In genomic region chrV:8606099-8606696, ce11 we compare ENCODE assay signal across 5 worm cellular contexts.
TF ChIP-seq lines count a peak whose summit lies in the region.

TSS of gene vps-60 (minus strand) at chrV:8606128.

TF ChIP-seq in whole organism, L1 larva, 84 proteins besides CTCF, POLR2A, EP300 and RAD21 (continues in another document):
- no peak for TF ChIP-seq vab-15 (tag; optimal IDR thresholded peaks at IDR 0.05; lab: Kevin White, UChicago)
- no peak for TF ChIP-seq unc-30 (tag; optimal IDR thresholded peaks at IDR 0.05; lab: Kevin White, UChicago)
- TF ChIP-seq fkh-8 (tag; optimal IDR thresholded peaks at IDR 0.05; lab: Kevin White, UChicago): peak; percentile 98
- peak; percentile 97 for TF ChIP-seq blmp-1 (tag; optimal IDR thresholded peaks at IDR 0.05; lab: Kevin White, UChicago)
- TF ChIP-seq efl-3 (GFP tag; optimal IDR thresholded peaks at IDR 0.05; lab: Kevin White, UChicago): no peak
- no peak for TF ChIP-seq unc-98 (GFP tag; IDR thresholded peaks at IDR 0.05; lab: Robert Waterston, UW)
- TF ChIP-seq egl-13 (tag; optimal IDR thresholded peaks at IDR 0.05; lab: Kevin White, UChicago): peak; percentile 88
- TF ChIP-seq Y116A8C.19 (tag; optimal IDR thresholded peaks at IDR 0.05; lab: Kevin White, UChicago; ENCODE audit: borderline replicate concordance): no peak
- TF ChIP-seq ceh-82 (tag; optimal IDR thresholded peaks at IDR 0.05; lab: Kevin White, UChicago): peak; percentile 75 to 95 (median 82)
- TF ChIP-seq zag-1 (tag; optimal IDR thresholded peaks at IDR 0.05; lab: Kevin White, UChicago): peak; percentile 83
- TF ChIP-seq nhr-76 (tag; optimal IDR thresholded peaks at IDR 0.05; lab: Kevin White, UChicago): peak; percentile 2
- TF ChIP-seq F16B12.6 (tag; optimal IDR thresholded peaks at IDR 0.05; lab: Kevin White, UChicago): peak; percentile 10
- peak; percentile 98 for TF ChIP-seq lin-14 (GFP tag; optimal IDR thresholded peaks at IDR 0.05; lab: Kevin White, UChicago)
- peak; percentile 67 for TF ChIP-seq aly-2 (tag; optimal IDR thresholded peaks at IDR 0.05; lab: Kevin White, UChicago)
- peak; percentile 52 to 57 for TF ChIP-seq egl-27 (tag; optimal IDR thresholded peaks at IDR 0.05; lab: Kevin White, UChicago)
- peak; percentile 47 for TF ChIP-seq ceh-90 (tag; optimal IDR thresholded peaks at IDR 0.05; lab: Kevin White, UChicago)
- peak; percentile 80 for TF ChIP-seq mep-1 (tag; optimal IDR thresholded peaks at IDR 0.05; lab: Kevin White, UChicago)
- peak; percentile 95 for TF ChIP-seq tbx-2 (tag; optimal IDR thresholded peaks at IDR 0.05; lab: Kevin White, UChicago)

TF ChIP-seq in whole organism, L3 larva, 47 proteins besides CTCF, POLR2A, EP300 and RAD21 (continues in another document):
- TF ChIP-seq lin-39 (tag; optimal IDR thresholded peaks at IDR 0.05; lab: Kevin White, UChicago) (peak; percentile 93), R02D3.7 (tag; optimal IDR thresholded peaks at IDR 0.05; lab: Kevin White, UChicago) (peak; percentile 59), fos-1 (tag; optimal IDR thresholded peaks at IDR 0.05; lab: Kevin White, UChicago) (peak; percentile 94), unc-39 (tag; optimal IDR thresholded peaks at IDR 0.05; lab: Kevin White, UChicago) (no peak), aly-2 (tag; optimal IDR thresholded peaks at IDR 0.05; lab: Kevin White, UChicago) (no peak), fkh-2 (tag; optimal IDR thresholded peaks at IDR 0.05; lab: Kevin White, UChicago) (no peak), zag-1 (tag; optimal IDR thresholded peaks at IDR 0.05; lab: Kevin White, UChicago) (no peak), egl-27 (tag; optimal IDR thresholded peaks at IDR 0.05; lab: Kevin White, UChicago) (peak; percentile 89), ama-1 (optimal IDR thresholded peaks at IDR 0.05; lab: Kevin White, UChicago) (peak; percentile 86), fkh-10 (GFP tag; optimal IDR thresholded peaks at IDR 0.05; lab: Kevin White, UChicago) (peak; percentile 84), nhr-28 (tag; optimal IDR thresholded peaks at IDR 0.05; lab: Kevin White, UChicago) (no peak), mml-1 (tag; optimal IDR thresholded peaks at IDR 0.05; lab: Kevin White, UChicago) (no peak), nhr-25 (tag; optimal IDR thresholded peaks at IDR 0.05; lab: Kevin White, UChicago) (peak; percentile 93), egl-5 (tag; optimal IDR thresholded peaks at IDR 0.05; lab: Kevin White, UChicago) (peak; percentile 89), ceh-16 (tag; optimal IDR thresholded peaks at IDR 0.05; lab: Kevin White, UChicago) (no peak), eor-1 (tag; optimal IDR thresholded peaks at IDR 0.05; lab: Kevin White, UChicago) (no peak), ZK546.5 (tag; optimal IDR thresholded peaks at IDR 0.05; lab: Kevin White, UChicago) (no peak), lsy-12 (tag; optimal IDR thresholded peaks at IDR 0.05; lab: Kevin White, UChicago) (peak; percentile 59), ceh-82 (tag; optimal IDR thresholded peaks at IDR 0.05; lab: Kevin White, UChicago) (no peak), unc-62 (GFP tag; optimal IDR thresholded peaks at IDR 0.05; lab: Kevin White, UChicago) (peak; percentile 11)

TF ChIP-seq in whole organism, early embryonic, 17 proteins besides CTCF, POLR2A, EP300 and RAD21:
- TF ChIP-seq ets-7 (tag; optimal IDR thresholded peaks at IDR 0.05; lab: Kevin White, UChicago): peak; percentile 11
- TF ChIP-seq sea-1 (GFP tag; conservative IDR thresholded peaks at IDR 0.05; lab: Robert Waterston, UW): peak; percentile 28; the same call in 1 of the 2 replicates
- TF ChIP-seq flt-1 (GFP tag; IDR thresholded peaks at IDR 0.05; lab: Robert Waterston, UW): peak; percentile 44; the same call in 1 of the 2 replicates
- no peak for TF ChIP-seq B0310.2 (tag; optimal IDR thresholded peaks at IDR 0.05; lab: Kevin White, UChicago)
- no peak for TF ChIP-seq tra-4 (tag; optimal IDR thresholded peaks at IDR 0.05; lab: Kevin White, UChicago)
- TF ChIP-seq hmg-4 (GFP tag; optimal IDR thresholded peaks at IDR 0.05; lab: Kevin White, UChicago): peak; percentile 61
- TF ChIP-seq tbx-11 (GFP tag; IDR thresholded peaks at IDR 0.05; lab: Robert Waterston, UW): no peak
- TF ChIP-seq F13C5.2 (tag; optimal IDR thresholded peaks at IDR 0.05; lab: Kevin White, UChicago): peak; percentile 57

TF ChIP-seq in whole organism, midembryonic, 9 proteins besides CTCF, POLR2A, EP300 and RAD21:
- 0 out of 2 replicates have a peak, but pooled peaks have one; percentile 26 for TF ChIP-seq flt-1 (GFP tag; IDR thresholded peaks at IDR 0.05; lab: Robert Waterston, UW)
- TF ChIP-seq ztf-29 (GFP tag; IDR thresholded peaks at IDR 0.05; lab: Robert Waterston, UW): no peak
- TF ChIP-seq cog-1 (tag; optimal IDR thresholded peaks at IDR 0.05; lab: Kevin White, UChicago): peak; percentile 71
- no peak for TF ChIP-seq ref-1 (GFP tag; conservative IDR thresholded peaks at IDR 0.05; lab: Robert Waterston, UW)
- 0 out of 2 replicates have a peak, but pooled peaks have one; percentile 31 for TF ChIP-seq ztf-23 (GFP tag; IDR thresholded peaks at IDR 0.05; lab: Robert Waterston, UW)
- TF ChIP-seq T22C8.4 (GFP tag; IDR thresholded peaks at IDR 0.05; lab: Robert Waterston, UW): no peak
- TF ChIP-seq med-1 (GFP tag; optimal IDR thresholded peaks at IDR 0.05; lab: Kevin White, UChicago; ENCODE audit: insufficient read depth): no peak
- TF ChIP-seq tab-1 (GFP tag; IDR thresholded peaks at IDR 0.05; lab: Robert Waterston, UW): no peak
- no peak for TF ChIP-seq klf-2 (GFP tag; conservative IDR thresholded peaks at IDR 0.05; lab: Robert Waterston, UW)

TF ChIP-seq in whole organism, young adult, 124 proteins besides CTCF, POLR2A, EP300 and RAD21 (continues in another document):
- TF ChIP-seq unc-62 (GFP tag; optimal IDR thresholded peaks at IDR 0.05; lab: Kevin White, UChicago): peak; percentile 64
- TF ChIP-seq aptf-3 (GFP tag; IDR thresholded peaks at IDR 0.05; lab: Robert Waterston, UW): no peak
- TF ChIP-seq sea-2 (GFP tag; IDR thresholded peaks at IDR 0.05; lab: Robert Waterston, UW): no peak
- TF ChIP-seq Y56A3A.18 (GFP tag; IDR thresholded peaks at IDR 0.05; lab: Robert Waterston, UW): peak; percentile 70; the same call in 1 of the 2 replicates
- TF ChIP-seq pbrm-1 (GFP tag; IDR thresholded peaks at IDR 0.05; lab: Robert Waterston, UW): peak; percentile 78; the same call in 1 of the 2 replicates
- TF ChIP-seq efl-1 (GFP tag; optimal IDR thresholded peaks at IDR 0.05; lab: Kevin White, UChicago): peak; percentile 67
- TF ChIP-seq gei-17 (GFP tag; optimal IDR thresholded peaks at IDR 0.05; lab: Kevin White, UChicago): no peak
- peak; percentile 73 for TF ChIP-seq lin-54 (GFP tag; optimal IDR thresholded peaks at IDR 0.05; lab: Kevin White, UChicago)
- peak; percentile 91 for TF ChIP-seq lin-40 (tag; optimal IDR thresholded peaks at IDR 0.05; lab: Kevin White, UChicago)
- TF ChIP-seq nhr-27 (tag; optimal IDR thresholded peaks at IDR 0.05; lab: Kevin White, UChicago): no peak
- 0 out of 2 replicates have a peak, but pooled peaks have one; percentile 29 for TF ChIP-seq egl-18 (GFP tag; IDR thresholded peaks at IDR 0.05; lab: Robert Waterston, UW)
- TF ChIP-seq unc-130 (GFP tag; optimal IDR thresholded peaks at IDR 0.05; lab: Kevin White, UChicago): peak; percentile 14
- TF ChIP-seq hlh-12 (tag; optimal IDR thresholded peaks at IDR 0.05; lab: Kevin White, UChicago): no peak
- TF ChIP-seq B0019.2 (GFP tag; conservative IDR thresholded peaks at IDR 0.05; lab: Robert Waterston, UW): no peak
- no peak for TF ChIP-seq F52B5.7 (tag; optimal IDR thresholded peaks at IDR 0.05; lab: Kevin White, UChicago)
- no peak for TF ChIP-seq F37B4.10 (GFP tag; IDR thresholded peaks at IDR 0.05; lab: Robert Waterston, UW)
- peak; percentile 99 for TF ChIP-seq madf-3 (GFP tag; IDR thresholded peaks at IDR 0.05; lab: Robert Waterston, UW)
- peak; percentile 50; the same call in 1 of the 2 replicates for TF ChIP-seq attf-3 (GFP tag; conservative IDR thresholded peaks at IDR 0.05; lab: Robert Waterston, UW)
- peak; percentile 74 for TF ChIP-seq somi-1 (GFP tag; optimal IDR thresholded peaks at IDR 0.05; lab: Kevin White, UChicago)
- TF ChIP-seq madf-8 (GFP tag; conservative IDR thresholded peaks at IDR 0.05; lab: Robert Waterston, UW): no peak; the same call in 1 of the 2 replicates
- TF ChIP-seq Y79H2A.3 (GFP tag; conservative IDR thresholded peaks at IDR 0.05; lab: Robert Waterston, UW): no peak; the same call in 1 of the 2 replicates
- TF ChIP-seq madf-6 (GFP tag; IDR thresholded peaks at IDR 0.05; lab: Robert Waterston, UW): peak; percentile 85
- peak; percentile 92 for TF ChIP-seq nhr-80 (tag; optimal IDR thresholded peaks at IDR 0.05; lab: Kevin White, UChicago)
- TF ChIP-seq fkh-3 (tag; optimal IDR thresholded peaks at IDR 0.05; lab: Kevin White, UChicago): no peak
- TF ChIP-seq lsy-27 (tag; optimal IDR thresholded peaks at IDR 0.05; lab: Kevin White, UChicago; ENCODE audit: borderline replicate concordance, insufficient read depth): no peak
- 0 out of 2 replicates have a peak, but pooled peaks have one; percentile 37 for TF ChIP-seq C17E4.6 (GFP tag; IDR thresholded peaks at IDR 0.05; lab: Robert Waterston, UW)
- TF ChIP-seq mel-28 (tag; optimal IDR thresholded peaks at IDR 0.05; lab: Kevin White, UChicago; ENCODE audit: borderline replicate concordance): no peak
- no peak for TF ChIP-seq akir-1 (GFP tag; optimal IDR thresholded peaks at IDR 0.05; lab: Kevin White, UChicago)
- TF ChIP-seq B0336.3 (GFP tag; IDR thresholded peaks at IDR 0.05; lab: Robert Waterston, UW): peak; percentile 85
- no peak for TF ChIP-seq rpc-1 (optimal IDR thresholded peaks at IDR 0.05; lab: Kevin White, UChicago)
- TF ChIP-seq rpc-1 (tag; optimal IDR thresholded peaks at IDR 0.05; lab: Kevin White, UChicago): no peak
- peak; percentile 92 for TF ChIP-seq K12H6.12 (tag; optimal IDR thresholded peaks at IDR 0.05; lab: Kevin White, UChicago)
- TF ChIP-seq hmg-1.2 (GFP tag; IDR thresholded peaks at IDR 0.05; lab: Robert Waterston, UW): peak; percentile 77
- TF ChIP-seq rcor-1 (GFP tag; IDR thresholded peaks at IDR 0.05; lab: Robert Waterston, UW): peak; percentile 66
- peak; percentile 89 for TF ChIP-seq dox-1 (GFP tag; IDR thresholded peaks at IDR 0.05; lab: Robert Waterston, UW)
- no peak for TF ChIP-seq B0261.1 (tag; optimal IDR thresholded peaks at IDR 0.05; lab: Kevin White, UChicago)
- peak; percentile 51 for TF ChIP-seq F23B12.7 (tag; optimal IDR thresholded peaks at IDR 0.05; lab: Kevin White, UChicago; ENCODE audit: insufficient read depth)
- TF ChIP-seq F55B11.4 (tag; optimal IDR thresholded peaks at IDR 0.05; lab: Kevin White, UChicago; ENCODE audit: borderline replicate concordance, insufficient read depth): no peak
- TF ChIP-seq aptf-2 (GFP tag; conservative IDR thresholded peaks at IDR 0.05; lab: Robert Waterston, UW): no peak
- TF ChIP-seq D2030.7 (GFP tag; IDR thresholded peaks at IDR 0.05; lab: Robert Waterston, UW): peak; percentile 63
- TF ChIP-seq zim-3 (tag; optimal IDR thresholded peaks at IDR 0.05; lab: Kevin White, UChicago): no peak
- no peak for TF ChIP-seq bed-2 (GFP tag; IDR thresholded peaks at IDR 0.05; lab: Robert Waterston, UW)

Comparison
In these comparisons a context has a peak if more than half of its experiments do, and no peak if none do; other contexts are left out.
1. Of the 8 proteins assayed by ChIP-seq in both whole organism, young adult and whole organism, L1 larva: peak only in whole organism, young adult: unc-62; only in whole organism, L1 larva: none; in both: dpl-1, efl-1, lin-35, nhr-90, snpc-4 and unc-130; in neither: 0; mixed calls (peak in some experiments, not most) for 1.